Fruit fly (Drosophila melanogaster) whole organism, prepupa: ENCODE measurements around the gene put.
A peak's percentile ranks its signal among the peaks of the same experiment; 100 is the strongest.

Experiments
- Blimp-1 ChIP-seq: fragments of 200-800 bp; sonication (Bioruptor generic); optimal IDR thresholded peaks from 3 replicates; lab custom pipeline; 2017; ENCODE audit warnings: missing biosample characterization, missing genetic modification characterization, mild to moderate bottlenecking, moderate library complexity, missing genetic modification reagents
- CG11762 ChIP-seq: fragments of 200-800 bp; sonication (Bioruptor generic); optimal IDR thresholded peaks from 3 replicates; lab custom pipeline; 2016; ENCODE audit warnings: missing biosample characterization, missing genetic modification characterization; ENCODE audit not compliant: insufficient read depth
- CG34406 ChIP-seq: fragments of 200-800 bp; sonication (Bioruptor generic); optimal IDR thresholded peaks from 3 replicates; lab custom pipeline; 2016; ENCODE audit warnings: missing biosample characterization, missing genetic modification characterization
- CG8632 ChIP-seq: fragments of 200-800 bp; sonication (Bioruptor generic); optimal IDR thresholded peaks from 3 replicates; lab custom pipeline; 2016; ENCODE audit warnings: missing biosample characterization, missing genetic modification characterization
- Eip93F ChIP-seq: fragments of 200-800 bp; sonication (Bioruptor generic); optimal IDR thresholded peaks from 2 replicates; lab custom pipeline; 2016; ENCODE audit warnings: missing biosample characterization, mild to moderate bottlenecking, missing genetic modification characterization
- Ets21C ChIP-seq: fragments of 200-800 bp; sonication (Bioruptor generic); optimal IDR thresholded peaks from 3 replicates; lab custom pipeline; 2016; ENCODE audit warnings: missing biosample characterization, missing genetic modification characterization
- Gug ChIP-seq: fragments of 200-800 bp; sonication (Bioruptor generic); IDR thresholded peaks from 2 replicates; pipeline ENCODE4 v1.3.6; 2022; ENCODE audit warnings: missing biosample characterization, missing genetic modification characterization
- Sox102F ChIP-seq: fragments of 200-800 bp; sonication (Bioruptor generic); optimal IDR thresholded peaks from 2 replicates; lab custom pipeline; 2016; ENCODE audit warnings: missing biosample characterization, mild to moderate bottlenecking, missing genetic modification characterization
- cyc ChIP-seq: fragments of 200-800 bp; sonication (Bioruptor generic); optimal IDR thresholded peaks from 3 replicates; lab custom pipeline; 2016; ENCODE audit warnings: missing biosample characterization, missing genetic modification characterization
- dac ChIP-seq: fragments of 200-800 bp; sonication (Bioruptor generic); optimal IDR thresholded peaks from 2 replicates; lab custom pipeline; 2017; ENCODE audit warnings: missing biosample characterization, mild to moderate bottlenecking, missing genetic modification characterization
- fd59A ChIP-seq: fragments of 200-800 bp; sonication (Bioruptor generic); optimal IDR thresholded peaks from 2 replicates; lab custom pipeline; 2017; ENCODE audit warnings: missing biosample characterization, mild to moderate bottlenecking, missing genetic modification characterization, missing genetic modification reagents
- fd85E ChIP-seq: fragments of 200-800 bp; sonication (Bioruptor generic); optimal IDR thresholded peaks from 3 replicates; lab custom pipeline; 2016; ENCODE audit warnings: missing biosample characterization, missing genetic modification characterization
- salr ChIP-seq, 2 experiments: fragments of 200-800 bp; sonication (Bioruptor generic); optimal IDR thresholded peaks; 3 replicates each; lab custom pipeline; 2016 to 2018; ENCODE audit warnings: missing biosample characterization in 2 of 2, missing genetic modification characterization in 2 of 2, mild to moderate bottlenecking in 1 of 2
- svp ChIP-seq: fragments of 200-800 bp; sonication (Bioruptor generic); peaks from one replicate; lab custom pipeline; 2016; ENCODE audit warnings: missing biosample characterization, missing genetic modification characterization

DNA sequence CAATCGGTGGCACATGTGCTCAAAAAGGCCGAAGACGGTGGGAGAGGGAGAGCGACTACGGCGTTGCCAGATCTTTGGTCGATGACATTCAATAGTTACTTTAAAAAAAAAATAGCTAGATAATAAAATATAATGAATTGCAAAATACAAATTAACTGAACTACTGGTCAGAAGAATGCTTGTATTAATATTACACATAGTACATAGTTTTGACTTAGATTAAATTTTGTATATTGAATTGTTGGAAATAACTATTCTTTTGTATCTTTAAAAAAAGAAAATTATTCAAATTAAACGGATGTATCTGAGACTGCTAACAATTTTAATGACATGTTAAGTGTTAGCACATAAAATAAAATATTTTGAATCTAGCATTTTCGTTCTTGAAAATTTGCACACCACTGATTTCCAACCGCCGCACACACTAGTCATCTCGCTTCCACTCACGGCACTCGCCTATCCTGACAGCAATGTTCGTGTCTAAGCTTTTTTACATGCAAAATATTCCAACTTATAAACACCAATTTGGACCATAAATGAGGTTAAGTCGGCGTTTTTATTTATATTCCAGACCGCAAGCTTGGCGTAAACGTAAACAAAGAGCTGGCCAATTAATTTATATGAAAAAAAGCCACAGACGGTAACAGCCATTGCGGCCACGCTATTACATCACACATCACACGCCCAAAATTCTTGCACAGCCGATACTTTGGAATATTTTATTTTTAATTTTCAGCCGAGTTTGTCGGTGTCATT lies 50.4 kb downstream of the put start:
- TF ChIP-seq Gug (no peak), dac (no peak), Blimp-1 (GFP tag; lab: Kevin White, UChicago) (peak; percentile 30), CG8632 (GFP tag; lab: Kevin White, UChicago) (peak; percentile 59), CG34406 (GFP tag; lab: Kevin White, UChicago) (peak; percentile 67), cyc (peak; percentile 68), CG11762 (GFP tag; lab: Kevin White, UChicago) (peak; percentile 56), fd59A (GFP tag; lab: Kevin White, UChicago) (peak; percentile 47), Sox102F (GFP tag; lab: Kevin White, UChicago) (peak; percentile 30), Ets21C (GFP tag; lab: Kevin White, UChicago) (peak; percentile 63), Eip93F (GFP tag; lab: Kevin White, UChicago) (no peak), fd85E (GFP tag; lab: Kevin White, UChicago) (no peak), salr (GFP tag; optimal IDR thresholded peaks at IDR 0.05; lab: Kevin White, UChicago) (peak; percentile 23 to 80), svp (peak; percentile 87)
